Fruit fly (Drosophila melanogaster): Measurements from ENCODE around the gene CG11656.

- TF ChIP-seq CG8478 (optimal IDR thresholded peaks at IDR 0.05) (no peak), psq (optimal IDR thresholded peaks at IDR 0.05) (no peak), usp (GFP tag; optimal IDR thresholded peaks at IDR 0.05) (no peak), EcR (GFP tag; optimal IDR thresholded peaks at IDR 0.05) (no peak), pan (optimal IDR thresholded peaks at IDR 0.05) (no peak), Dll (optimal IDR thresholded peaks at IDR 0.05) (no peak)
Observed at dm6 chr3R:13057121-13057805, 47.6 kb downstream of the CG11656 start, which contains the start of gene sim.
